Worm (Caenorhabditis elegans): ENCODE measurements around the gene F30H5.3.

The F30H5.3 gene

ce11 chrIII:512117-512516, at the start of gene F30H5.3:
Gene F30H5.3, minus strand, starts transcription at chrIII:512217.
- TF ChIP-seq ceh-58 (GFP tag; IDR thresholded peaks at IDR 0.05) (0 out of 2 replicates have a peak, but pooled peaks have one; percentile 40), zfh-2 (GFP tag; conservative IDR thresholded peaks at IDR 0.05) (0 out of 2 replicates have a peak, but pooled peaks have one; percentile 24), sptf-2 (GFP tag; optimal IDR thresholded peaks at IDR 0.05) (no peak)

ce11 chrIII:558832-559231, 46.8 kb upstream of the F30H5.3 start:
- TF ChIP-seq tlf-1 (GFP tag; optimal IDR thresholded peaks at IDR 0.05), result no peak
- no peak for TF ChIP-seq nhr-90 (tag; optimal IDR thresholded peaks at IDR 0.05)
- no peak for TF ChIP-seq nhr-27 (tag; optimal IDR thresholded peaks at IDR 0.05)
- TF ChIP-seq efl-1 (GFP tag; optimal IDR thresholded peaks at IDR 0.05), result peak; percentile 29
- TF ChIP-seq nhr-179 (tag; optimal IDR thresholded peaks at IDR 0.05), result no peak
- TF ChIP-seq hmg-20 (GFP tag; IDR thresholded peaks at IDR 0.05), result no peak
- peak; percentile 85; the same call in 1 of the 2 replicates for TF ChIP-seq hmg-1.2 (GFP tag; IDR thresholded peaks at IDR 0.05)
- TF ChIP-seq ZK185.1 (tag; optimal IDR thresholded peaks at IDR 0.05; ENCODE audit: poor library complexity, severe bottlenecking), result peak; percentile 6
- peak; percentile 46 for TF ChIP-seq nhr-80 (tag; optimal IDR thresholded peaks at IDR 0.05)
- no peak for TF ChIP-seq Y53G8AR.9 (GFP tag; conservative IDR thresholded peaks at IDR 0.05)
- no peak for TF ChIP-seq him-1 (tag; optimal IDR thresholded peaks at IDR 0.05)
- TF ChIP-seq snpc-3.4 (tag; optimal IDR thresholded peaks at IDR 0.05), result peak; percentile 19
- no peak for TF ChIP-seq ztf-22 (GFP tag; optimal IDR thresholded peaks at IDR 0.05)
- TF ChIP-seq attf-6 (GFP tag; IDR thresholded peaks at IDR 0.05), result no peak

ce11 chrIII:558083-558482, 46.1 kb upstream of the F30H5.3 start:
- TF ChIP-seq K12H6.12 (tag; optimal IDR thresholded peaks at IDR 0.05) (no peak), C17E4.6 (GFP tag; IDR thresholded peaks at IDR 0.05) (no peak), atf-7 (tag; optimal IDR thresholded peaks at IDR 0.05) (no peak), ets-4 (GFP tag; optimal IDR thresholded peaks at IDR 0.05) (no peak), Y95B8A.8 (GFP tag; IDR thresholded peaks at IDR 0.05) (no peak), egrh-3 (GFP tag; IDR thresholded peaks at IDR 0.05) (no peak), attf-6 (GFP tag; IDR thresholded peaks at IDR 0.05) (no peak), madf-3 (GFP tag; IDR thresholded peaks at IDR 0.05) (no peak), F57A8.1 (GFP tag; optimal IDR thresholded peaks at IDR 0.05) (no peak), Y53G8AR.9 (GFP tag; conservative IDR thresholded peaks at IDR 0.05) (no peak)

ce11 chrIII:555650-556049, 43.6 kb upstream of the F30H5.3 start, which contains the start of gene B0353.1:
Gene B0353.1, plus strand, starts transcription at chrIII:555950.
- TF ChIP-seq mel-28 (tag; optimal IDR thresholded peaks at IDR 0.05; ENCODE audit: borderline replicate concordance), result no peak
- TF ChIP-seq hmg-20 (GFP tag; IDR thresholded peaks at IDR 0.05), result no peak
- no peak for TF ChIP-seq aptf-3 (GFP tag; IDR thresholded peaks at IDR 0.05)
- TF ChIP-seq F37B4.10 (GFP tag; IDR thresholded peaks at IDR 0.05), result no peak
- no peak for TF ChIP-seq Y53F4B.3 (GFP tag; IDR thresholded peaks at IDR 0.05)
- no peak for TF ChIP-seq mes-4 (tag; optimal IDR thresholded peaks at IDR 0.05)
- no peak for TF ChIP-seq mxl-1 (tag; optimal IDR thresholded peaks at IDR 0.05)
- TF ChIP-seq hrde-1 (tag; optimal IDR thresholded peaks at IDR 0.05; ENCODE audit: borderline replicate concordance), result no peak
- TF ChIP-seq F57A8.1 (GFP tag; optimal IDR thresholded peaks at IDR 0.05), result no peak
- no peak for TF ChIP-seq unc-62 (GFP tag; optimal IDR thresholded peaks at IDR 0.05)
- TF ChIP-seq nfyb-1 (GFP tag; IDR thresholded peaks at IDR 0.05), result no peak
- TF ChIP-seq nhr-120 (GFP tag; IDR thresholded peaks at IDR 0.05), result no peak
- TF ChIP-seq ceh-100 (GFP tag; IDR thresholded peaks at IDR 0.05), result no peak
- TF ChIP-seq cebp-1 (GFP tag; IDR thresholded peaks at IDR 0.05), result no peak
- TF ChIP-seq cebp-1 (tag; optimal IDR thresholded peaks at IDR 0.05), result no peak
- TF ChIP-seq madf-8 (GFP tag; conservative IDR thresholded peaks at IDR 0.05), result no peak
- no peak for TF ChIP-seq mcd-1 (GFP tag; IDR thresholded peaks at IDR 0.05)
- TF ChIP-seq chd-7 (tag; optimal IDR thresholded peaks at IDR 0.05), result no peak
- no peak for TF ChIP-seq snpc-4 (GFP tag; optimal IDR thresholded peaks at IDR 0.05)
- no peak for TF ChIP-seq snpc-4 (tag; optimal IDR thresholded peaks at IDR 0.05)
- no peak for TF ChIP-seq D2030.7 (GFP tag; IDR thresholded peaks at IDR 0.05)
- TF ChIP-seq akir-1 (GFP tag; optimal IDR thresholded peaks at IDR 0.05), result no peak
